Fruit fly (Drosophila melanogaster): ENCODE measurements around the gene spg.

dm6 chr3R:28842431-28842830 is 2.6 kb upstream of the spg start:
- no peak for TF ChIP-seq CG8478 (optimal IDR thresholded peaks at IDR 0.05)
- TF ChIP-seq CTCF (optimal IDR thresholded peaks at IDR 0.05) = no peak

All from S2 (cell line).